Fruit fly (Drosophila melanogaster) whole organism, embryonic: ENCODE results near the gene PH4alphaEFB.
A peak's percentile ranks its signal among the peaks of the same experiment; 100 is the strongest.

Experiments
- CG10462 ChIP-seq: fragments of 200-800 bp; sonication (Bioruptor generic); optimal IDR thresholded peaks from 2 replicates; lab custom pipeline; 2016; ENCODE audit warnings: missing biosample characterization, missing genetic modification characterization
- CG15514 ChIP-seq: fragments of 200-800 bp; sonication (Bioruptor generic); optimal IDR thresholded peaks from 3 replicates; lab custom pipeline; 2017; ENCODE audit warnings: missing biosample characterization, missing genetic modification characterization, mild to moderate bottlenecking, moderate library complexity, missing genetic modification reagents
- CG15601 ChIP-seq: fragments of 200-800 bp; sonication (Bioruptor generic); optimal IDR thresholded peaks from 3 replicates; lab custom pipeline; 2019; ENCODE audit warnings: missing biosample characterization, mild to moderate bottlenecking, missing genetic modification characterization, moderate library complexity
- CG15696 ChIP-seq: fragments of 200-800 bp; sonication (Bioruptor generic); optimal IDR thresholded peaks from 2 replicates; lab custom pipeline; 2019; ENCODE audit warnings: missing biosample characterization, mild to moderate bottlenecking, missing genetic modification characterization, moderate library complexity
- CG1603 ChIP-seq: fragments of 200-800 bp; sonication (Bioruptor generic); optimal IDR thresholded peaks from 2 replicates; lab custom pipeline; 2019; ENCODE audit warnings: missing biosample characterization, mild to moderate bottlenecking, missing genetic modification characterization, moderate library complexity
- CG18011 ChIP-seq: fragments of 200-800 bp; sonication (Bioruptor generic); optimal IDR thresholded peaks from 2 replicates; lab custom pipeline; 2017; ENCODE audit warnings: missing biosample characterization, missing genetic modification characterization, mild to moderate bottlenecking, moderate library complexity, missing genotype
- CG32772 ChIP-seq: fragments of 200-800 bp; sonication (Bioruptor generic); IDR thresholded peaks from 2 replicates; pipeline ENCODE4 v1.3.6; 2022; ENCODE audit warnings: missing biosample characterization, missing genetic modification characterization
- CG6254 ChIP-seq: fragments of 200-800 bp; sonication (Bioruptor generic); optimal IDR thresholded peaks from 3 replicates; lab custom pipeline; 2017; ENCODE audit warnings: mild to moderate bottlenecking, missing biosample characterization, missing genetic modification reagents, missing genetic modification characterization
- CG7963 ChIP-seq: fragments of 200-800 bp; sonication (Bioruptor generic); IDR thresholded peaks from 3 replicates; pipeline ENCODE4 v1.3.6; 2022; ENCODE audit warnings: missing biosample characterization, missing genetic modification characterization; ENCODE audit not compliant: partially characterized antibody
- CG8281 ChIP-seq: fragments of 200-800 bp; sonication (Bioruptor generic); optimal IDR thresholded peaks from 2 replicates; lab custom pipeline; 2018; ENCODE audit warnings: missing biosample characterization, mild to moderate bottlenecking, missing genetic modification characterization, moderate library complexity
- Fer1 ChIP-seq: fragments of 200-800 bp; sonication (Bioruptor generic); optimal IDR thresholded peaks from 2 replicates; lab custom pipeline; 2017; ENCODE audit warnings: missing biosample characterization, mild to moderate bottlenecking, missing genetic modification characterization
- HLHmδ ChIP-seq: fragments of 200-800 bp; sonication (Bioruptor generic); optimal IDR thresholded peaks from 2 replicates; lab custom pipeline; 2018; ENCODE audit warnings: missing biosample characterization, mild to moderate bottlenecking, missing genetic modification characterization, moderate library complexity
- Hey ChIP-seq: fragments of 200-800 bp; sonication (Bioruptor generic); optimal IDR thresholded peaks from 3 replicates; lab custom pipeline; 2018; ENCODE audit warnings: missing biosample characterization, mild to moderate bottlenecking, missing genetic modification characterization
- MTF-1 ChIP-seq: fragments of 200-800 bp; sonication (Bioruptor generic); optimal IDR thresholded peaks from 2 replicates; lab custom pipeline; 2018; ENCODE audit warnings: missing biosample characterization, mild to moderate bottlenecking, missing genetic modification characterization, borderline replicate concordance
- Max ChIP-seq: fragments of 200-800 bp; sonication (Bioruptor generic); optimal IDR thresholded peaks from 2 replicates; lab custom pipeline; 2016; ENCODE audit warnings: missing biosample characterization, mild to moderate bottlenecking, missing genetic modification characterization
- Oli ChIP-seq: fragments of 200-800 bp; sonication (Bioruptor generic); optimal IDR thresholded peaks from 2 replicates; lab custom pipeline; 2018; ENCODE audit warnings: missing biosample characterization, mild to moderate bottlenecking, missing genetic modification characterization, moderate library complexity
- Pdp1 ChIP-seq, 2 experiments: fragments of 200-800 bp; sonication (Bioruptor generic); optimal IDR thresholded peaks; 3 replicates each; lab custom pipeline; 2016; ENCODE audit warnings: missing biosample characterization in 2 of 2, missing genetic modification characterization in 2 of 2, mild to moderate bottlenecking in 1 of 2, moderate library complexity in 1 of 2
- Xrp1 ChIP-seq: fragments of 200-800 bp; sonication (Bioruptor generic); IDR thresholded peaks from 2 replicates; pipeline ENCODE4 v1.3.6; 2022; ENCODE audit warnings: missing biosample characterization, missing genetic modification characterization
- ac ChIP-seq: fragments of 200-800 bp; sonication (Bioruptor generic); optimal IDR thresholded peaks from 3 replicates; lab custom pipeline; 2017; ENCODE audit warnings: missing biosample characterization, mild to moderate bottlenecking, missing genetic modification characterization
- ato ChIP-seq: fragments of 200-800 bp; sonication (Bioruptor generic); IDR thresholded peaks from 2 replicates; pipeline ENCODE4 v1.3.6; 2022; ENCODE audit warnings: missing biosample characterization, missing genetic modification characterization; ENCODE audit not compliant: partially characterized antibody
- cg ChIP-seq: fragments of 200-800 bp; sonication (Bioruptor generic); optimal IDR thresholded peaks from 3 replicates; lab custom pipeline; 2019; ENCODE audit warnings: missing biosample characterization, mild to moderate bottlenecking, missing genetic modification characterization, moderate library complexity
- chinmo ChIP-seq: fragments of 200-800 bp; sonication (Bioruptor generic); IDR thresholded peaks from 4 replicates; pipeline ENCODE4 v1.3.6; 2022; ENCODE audit warnings: missing biosample characterization, missing genetic modification characterization; ENCODE audit not compliant: partially characterized antibody
- chm ChIP-seq: fragments of 200-800 bp; sonication (Bioruptor generic); IDR thresholded peaks from 2 replicates; pipeline ENCODE4 v1.3.6; 2022; ENCODE audit warnings: missing biosample characterization, missing genetic modification characterization
- crol ChIP-seq: fragments of 200-800 bp; sonication (Bioruptor generic); IDR thresholded peaks from 2 replicates; pipeline ENCODE4 v1.3.6; 2022; ENCODE audit warnings: missing biosample characterization, missing genetic modification characterization
- da ChIP-seq: fragments of 200-800 bp; sonication (Bioruptor generic); optimal IDR thresholded peaks from 2 replicates; lab custom pipeline; 2016; ENCODE audit warnings: missing biosample characterization, missing genetic modification characterization
- gce ChIP-seq: fragments of 200-800 bp; sonication (Bioruptor generic); IDR thresholded peaks from 3 replicates; pipeline ENCODE4 v1.3.6; 2022; ENCODE audit warnings: missing biosample characterization, missing genetic modification characterization
- gcm2 ChIP-seq: fragments of 200-800 bp; sonication (Bioruptor generic); optimal IDR thresholded peaks from 2 replicates; lab custom pipeline; 2016; ENCODE audit warnings: missing biosample characterization, missing genetic modification characterization
- onecut ChIP-seq: fragments of 200-800 bp; sonication (Bioruptor generic); IDR thresholded peaks from 2 replicates; pipeline ENCODE4 v1.3.6; 2022; ENCODE audit warnings: missing biosample characterization, missing genetic modification characterization
- sd ChIP-seq: fragments of 200-800 bp; sonication (Bioruptor generic); optimal IDR thresholded peaks from 3 replicates; lab custom pipeline; 2018; ENCODE audit warnings: missing biosample characterization, mild to moderate bottlenecking, missing genetic modification characterization, moderate library complexity
- slbo ChIP-seq: fragments of 200-800 bp; sonication (Bioruptor generic); IDR thresholded peaks from 2 replicates; pipeline ENCODE4 v1.3.6; 2022; ENCODE audit warnings: missing biosample characterization, missing genetic modification characterization
- tll ChIP-seq, 2 experiments: fragments of 200-800 bp in 1 of 2; fragments of >200 bp in 1 of 2; sonication (Bioruptor generic) in 1 of 2; optimal IDR thresholded peaks; 2 replicates each; lab custom pipeline; 2017 to 2019; ENCODE audit warnings: missing biosample characterization in 2 of 2, missing genetic modification characterization in 2 of 2, mild to moderate bottlenecking in 1 of 2, moderate library complexity in 1 of 2
- twi ChIP-seq: fragments of 200-800 bp; optimal IDR thresholded peaks from 2 replicates; lab custom pipeline; 2019; ENCODE audit warnings: missing biosample characterization, mild to moderate bottlenecking, missing genetic modification characterization, moderate library complexity
- vvl ChIP-seq: fragments of 200-800 bp; sonication (Bioruptor generic); IDR thresholded peaks from 2 replicates; pipeline ENCODE4 v1.3.6; 2022; ENCODE audit warnings: missing biosample characterization, missing genetic modification characterization
- wek ChIP-seq: fragments of 200-800 bp; sonication (Bioruptor generic); optimal IDR thresholded peaks from 3 replicates; lab custom pipeline; 2018; ENCODE audit warnings: missing biosample characterization, mild to moderate bottlenecking, missing genetic modification characterization, moderate library complexity
- z ChIP-seq: fragments of 200-800 bp; sonication (Bioruptor generic); IDR thresholded peaks from 3 replicates; pipeline ENCODE4 v1.3.6; 2022; ENCODE audit warnings: missing biosample characterization, missing genetic modification characterization

The PH4alphaEFB gene

dm6 chr3R:30461608-30462243, 4.1 kb upstream of the PH4alphaEFB start (continued):
- TF ChIP-seq Oli (tag; lab: Kevin White, UChicago) = peak; percentile 18
- peak; percentile 39; the same call in 1 of the 2 replicates for TF ChIP-seq Xrp1 (GFP tag; lab: Robert Waterston, UW)
- TF ChIP-seq Hey (tag; lab: Kevin White, UChicago) = no peak
- peak; percentile 39 for TF ChIP-seq CG1603 (tag; lab: Kevin White, UChicago)
- TF ChIP-seq slbo (GFP tag; lab: Robert Waterston, UW) = peak; percentile 59
- no peak for TF ChIP-seq Max
- TF ChIP-seq CG6254 = no peak

- TF ChIP-seq CG7963 (GFP tag; lab: Robert Waterston, UW) (no peak), ac (GFP tag; lab: Kevin White, UChicago) (no peak), CG18011 (GFP tag; lab: Kevin White, UChicago) (peak; percentile 91), CG15601 (tag; lab: Kevin White, UChicago) (no peak), Fer1 (GFP tag; lab: Kevin White, UChicago) (no peak), HLHmδ (GFP tag; lab: Kevin White, UChicago) (no peak), gce (no peak)
These were observed 1.6 kb upstream of the PH4alphaEFB start for dm6 chr3R:30464244-30464643.

- peak; percentile 30 for TF ChIP-seq twi (tag; lab: Kevin White, UChicago)
- TF ChIP-seq CG15696 (tag; lab: Kevin White, UChicago) = no peak
- peak; percentile 33; the same call in 1 of the 2 replicates for TF ChIP-seq ato
- peak in 1 of 2 experiments; percentile 95 for TF ChIP-seq Pdp1 (GFP tag; optimal IDR thresholded peaks at IDR 0.05; lab: Kevin White, UChicago)
- peak; percentile 4 for TF ChIP-seq CG15514
- TF ChIP-seq gcm2 (GFP tag; lab: Kevin White, UChicago) = no peak
- no peak for TF ChIP-seq MTF-1 (GFP tag; lab: Kevin White, UChicago)
- TF ChIP-seq da (GFP tag; lab: Kevin White, UChicago) = no peak
- TF ChIP-seq CG10462 (GFP tag; lab: Kevin White, UChicago) = no peak
- peak; percentile 46 for TF ChIP-seq cg (GFP tag; lab: Kevin White, UChicago)
- 0 out of 2 replicates have a peak, but pooled peaks have one; percentile 27 for TF ChIP-seq chm (GFP tag; lab: Robert Waterston, UW)
- 0 out of 4 replicates have a peak, but pooled peaks have one; percentile 28 for TF ChIP-seq chinmo (GFP tag; lab: Robert Waterston, UW)
- TF ChIP-seq crol = peak; percentile 75
- TF ChIP-seq onecut (GFP tag; lab: Robert Waterston, UW) = 0 out of 2 replicates have a peak, but pooled peaks have one; percentile 7
- peak; percentile 10 for TF ChIP-seq sd (tag; lab: Kevin White, UChicago)
- no peak for TF ChIP-seq CG32772 (GFP tag; lab: Robert Waterston, UW)
- TF ChIP-seq z (GFP tag; lab: Robert Waterston, UW) = 0 out of 3 replicates have a peak, but pooled peaks have one; percentile 30
- 0 out of 2 replicates have a peak, but pooled peaks have one; percentile 15 for TF ChIP-seq vvl (GFP tag; lab: Robert Waterston, UW)
- TF ChIP-seq tll (GFP tag; optimal IDR thresholded peaks at IDR 0.05; lab: Kevin White, UChicago) = peak in 1 of 2 experiments; percentile 31
- TF ChIP-seq wek (GFP tag; lab: Kevin White, UChicago) = no peak
- no peak for TF ChIP-seq CG8281 (tag; lab: Kevin White, UChicago)
These were observed 665 bp downstream of the PH4alphaEFB start for dm6 chr3R:30466515-30466914.
